Fruit fly (Drosophila melanogaster): ENCODE measurements around the gene inaF-D.

inaF-D gene

dm6 chrX:11709799-11710720 lies 18.8 kb downstream of the inaF-D start, which contains the start of gene FucT6 (continued):
- no peak for TF ChIP-seq fu2 (GFP tag; optimal IDR thresholded peaks at IDR 0.05)
- peak; percentile 21 for TF ChIP-seq CG3281 (GFP tag; optimal IDR thresholded peaks at IDR 0.05)
- TF ChIP-seq CG6683 (GFP tag; optimal IDR thresholded peaks at IDR 0.05) = peak; percentile 21
- no peak for TF ChIP-seq HLH3B (GFP tag; IDR thresholded peaks at IDR 0.05)
- peak; percentile 35 for TF ChIP-seq Rfx (GFP tag; IDR thresholded peaks at IDR 0.05)
- no peak for TF ChIP-seq pb (GFP tag; optimal IDR thresholded peaks at IDR 0.05)
- TF ChIP-seq ttk (GFP tag; IDR thresholded peaks at IDR 0.05) = no peak
- TF ChIP-seq vnd (GFP tag; IDR thresholded peaks at IDR 0.05; ENCODE audit: partially characterized antibody) = peak; percentile 81
- TF ChIP-seq trh (GFP tag; optimal IDR thresholded peaks at IDR 0.05) = no peak
- no peak for TF ChIP-seq CG14014 (GFP tag; IDR thresholded peaks at IDR 0.05)
- TF ChIP-seq CoRest (tag; optimal IDR thresholded peaks at IDR 0.05) = peak; percentile 58
- TF ChIP-seq klu (GFP tag; IDR thresholded peaks at IDR 0.05) = no peak
- peak; percentile 9 for TF ChIP-seq her (GFP tag; optimal IDR thresholded peaks at IDR 0.05)
- TF ChIP-seq CG16779 (GFP tag; IDR thresholded peaks at IDR 0.05) = no peak
- TF ChIP-seq Hr39 (optimal IDR thresholded peaks at IDR 0.05) = no peak
- TF ChIP-seq CG12219 (GFP tag; optimal IDR thresholded peaks at IDR 0.05) = no peak
- TF ChIP-seq Pdp1 (GFP tag; optimal IDR thresholded peaks at IDR 0.05) = peak in 1 of 2 experiments; percentile 67
- no peak for TF ChIP-seq salm (tag; optimal IDR thresholded peaks at IDR 0.05)
- peak; percentile 9 for TF ChIP-seq CG13775 (GFP tag; optimal IDR thresholded peaks at IDR 0.05)
- no peak for TF ChIP-seq D19B (GFP tag; optimal IDR thresholded peaks at IDR 0.05)
- TF ChIP-seq Dbx (GFP tag; IDR thresholded peaks at IDR 0.05) = no peak
- TF ChIP-seq row (GFP tag; IDR thresholded peaks at IDR 0.05) = no peak; the same call in 1 of the 3 replicates
- TF ChIP-seq CG12391 (tag; optimal IDR thresholded peaks at IDR 0.05) = peak; percentile 16
- no peak for TF ChIP-seq Hey (tag; optimal IDR thresholded peaks at IDR 0.05)
- no peak for TF ChIP-seq danr (GFP tag; IDR thresholded peaks at IDR 0.05)
- TF ChIP-seq dmrt11E (tag; optimal IDR thresholded peaks at IDR 0.05) = no peak
- TF ChIP-seq CG17568 (GFP tag; optimal IDR thresholded peaks at IDR 0.05) = no peak
- no peak for TF ChIP-seq Asciz (GFP tag; optimal IDR thresholded peaks at IDR 0.05)
- TF ChIP-seq mirr (GFP tag; optimal IDR thresholded peaks at IDR 0.05) = no peak
- peak; percentile 16 for TF ChIP-seq HmgD (GFP tag; optimal IDR thresholded peaks at IDR 0.05)
- TF ChIP-seq CG10274 (GFP tag; optimal IDR thresholded peaks at IDR 0.05) = no peak
- no peak for TF ChIP-seq Adf1 (GFP tag; IDR thresholded peaks at IDR 0.05)
- TF ChIP-seq lab (GFP tag; optimal IDR thresholded peaks at IDR 0.05) = no peak
- TF ChIP-seq so (GFP tag; IDR thresholded peaks at IDR 0.05) = 0 out of 3 replicates have a peak, but pooled peaks have one; percentile 13
- TF ChIP-seq CG31388 (GFP tag; optimal IDR thresholded peaks at IDR 0.05) = no peak
- TF ChIP-seq az2 (GFP tag; optimal IDR thresholded peaks at IDR 0.05) = no peak
- TF ChIP-seq CG18619 (GFP tag; optimal IDR thresholded peaks at IDR 0.05) = no peak
- TF ChIP-seq jigr1 (GFP tag; IDR thresholded peaks at IDR 0.05) = no peak
- no peak for TF ChIP-seq Rx (GFP tag; IDR thresholded peaks at IDR 0.05)
- no peak for TF ChIP-seq CG10654 (GFP tag; optimal IDR thresholded peaks at IDR 0.05)
- no peak for TF ChIP-seq CG4424 (GFP tag; optimal IDR thresholded peaks at IDR 0.05)
- no peak for TF ChIP-seq toy (GFP tag; IDR thresholded peaks at IDR 0.05)
- TF ChIP-seq Poxn (GFP tag; IDR thresholded peaks at IDR 0.05) = no peak
- no peak for TF ChIP-seq CG18011 (GFP tag; optimal IDR thresholded peaks at IDR 0.05)
- TF ChIP-seq Dp (GFP tag; optimal IDR thresholded peaks at IDR 0.05) = peak; percentile 71
- no peak for TF ChIP-seq br (optimal IDR thresholded peaks at IDR 0.05)

Measured in whole organism, embryonic.